Fruit fly (Drosophila melanogaster) Kc167 (cell line): ENCODE results near the gene ninaA.

Experiments used
- Myc ChIP-seq: fragments of >200 bp; optimal IDR thresholded peaks from 2 replicates; lab custom pipeline; 2017; ENCODE audit warnings: missing external identifiers
- Sin3A ChIP-seq: fragments of >200 bp; optimal IDR thresholded peaks from 2 replicates; lab custom pipeline; 2018; ENCODE audit warnings: missing external identifiers
- h ChIP-seq: fragments of >200 bp; optimal IDR thresholded peaks from 3 replicates; lab custom pipeline; 2018; ENCODE audit warnings: missing external identifiers
- insv ChIP-seq: fragments of >200 bp; optimal IDR thresholded peaks from 3 replicates; lab custom pipeline; 2018; ENCODE audit warnings: missing external identifiers
- psq ChIP-seq: fragments of >200 bp; optimal IDR thresholded peaks from 2 replicates; lab custom pipeline; 2017; ENCODE audit warnings: missing external identifiers
- ttk ChIP-seq: sonication (Bioruptor generic); optimal IDR thresholded peaks from 2 replicates; lab custom pipeline; 2017; ENCODE audit warnings: missing external identifiers

ninaA gene

DNA sequence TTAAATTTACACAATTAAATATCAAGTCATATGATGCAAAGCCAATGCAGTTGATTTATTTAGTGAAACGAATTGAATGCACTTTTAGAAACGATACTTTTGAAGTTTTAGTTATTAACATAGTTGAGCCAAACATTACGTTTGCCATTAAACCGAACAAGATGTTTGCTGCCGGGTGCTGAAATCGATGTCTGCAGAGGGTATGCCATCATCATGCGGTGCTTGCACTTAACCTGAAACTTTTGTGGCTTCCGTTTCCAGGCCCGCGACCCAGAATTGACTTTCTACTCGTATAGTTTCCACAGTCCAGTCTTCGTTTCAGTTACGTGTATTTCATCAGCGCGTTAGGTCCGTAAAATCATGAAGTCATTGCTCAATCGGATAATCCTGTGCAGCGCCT lies at the start of gene ninaA:
Gene ninaA (plus strand): TSS at position 301 of the 400 bp plus-strand sequence.
- TF ChIP-seq ttk (lab: Kevin White, UChicago) = no peak
- TF ChIP-seq Myc (lab: Kevin White, UChicago) = no peak
- TF ChIP-seq insv = no peak
- TF ChIP-seq psq (lab: Kevin White, UChicago) = no peak
- TF ChIP-seq Sin3A (lab: Kevin White, UChicago) = no peak
- no peak for TF ChIP-seq h (lab: Kevin White, UChicago)

DNA sequence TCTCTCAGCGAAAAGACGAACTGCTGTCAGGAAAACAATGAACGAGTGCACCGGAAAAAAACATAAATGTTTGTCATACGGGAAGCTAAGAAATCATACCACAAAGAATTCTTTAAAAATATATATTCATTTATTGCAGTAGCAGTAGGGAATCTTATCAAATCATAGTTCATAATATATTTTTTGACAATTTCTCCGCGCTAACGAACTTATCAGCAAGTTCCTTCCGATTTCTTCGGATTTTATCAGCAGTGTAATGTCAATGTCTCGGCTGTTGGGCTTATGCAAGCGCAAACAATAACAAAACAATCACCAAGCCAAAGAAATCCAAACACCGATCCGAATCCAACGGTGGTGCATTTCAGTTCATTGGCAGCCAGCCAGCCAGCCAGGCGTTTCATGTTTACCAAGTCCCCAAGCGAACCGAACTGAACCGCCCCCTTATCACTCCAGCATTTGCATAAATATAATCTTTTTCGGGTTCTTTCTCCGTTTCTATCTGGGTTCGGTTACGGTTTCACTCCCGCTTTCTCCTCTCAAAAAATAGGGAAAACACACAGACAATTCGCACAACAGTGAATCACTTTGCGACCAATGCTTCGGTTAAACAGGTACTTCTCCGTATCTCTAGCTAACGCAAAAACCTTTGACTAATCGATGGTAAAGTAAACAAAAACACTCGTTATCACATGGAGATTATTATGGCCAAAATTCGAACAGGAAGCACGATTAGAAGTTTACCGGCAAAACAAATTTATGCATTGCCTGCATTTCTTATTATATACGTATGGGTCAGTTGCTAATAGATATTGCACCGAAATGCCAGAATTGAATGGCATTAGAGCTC lies 49.4 kb upstream of the ninaA start:
- TF ChIP-seq Myc (lab: Kevin White, UChicago) = no peak
- TF ChIP-seq Sin3A (lab: Kevin White, UChicago) = no peak
- TF ChIP-seq psq (lab: Kevin White, UChicago) = no peak
- no peak for TF ChIP-seq ttk (lab: Kevin White, UChicago)
- TF ChIP-seq h (lab: Kevin White, UChicago) = no peak
- TF ChIP-seq insv = no peak

dm6 chr2L:837989-838388 lies 39.1 kb upstream of the ninaA start:
- TF ChIP-seq psq (lab: Kevin White, UChicago) = no peak
- no peak for TF ChIP-seq Sin3A (lab: Kevin White, UChicago)
- TF ChIP-seq insv = no peak
- no peak for TF ChIP-seq Myc (lab: Kevin White, UChicago)
- no peak for TF ChIP-seq ttk (lab: Kevin White, UChicago)
- no peak for TF ChIP-seq h (lab: Kevin White, UChicago)

DNA sequence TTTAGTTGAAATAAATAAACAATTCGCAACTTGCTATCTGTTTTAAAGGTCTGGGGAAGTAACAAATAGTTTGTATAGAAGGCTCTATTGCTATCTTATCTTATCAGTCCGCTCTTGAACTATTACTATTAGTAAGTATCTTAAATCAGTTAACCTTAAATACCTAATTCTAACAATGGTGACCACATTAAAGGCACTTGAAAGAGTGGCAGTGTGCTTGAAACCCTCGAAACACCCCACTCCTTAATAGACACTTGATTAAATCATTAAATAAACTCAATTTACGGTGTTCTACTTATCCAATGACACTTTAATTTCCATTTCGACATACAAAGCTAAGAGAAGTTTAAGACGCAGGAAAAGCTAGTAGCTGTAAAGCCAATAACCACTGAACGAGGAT lies 38.3 kb upstream of the ninaA start:
- TF ChIP-seq Sin3A (lab: Kevin White, UChicago) (no peak), ttk (lab: Kevin White, UChicago) (no peak), h (lab: Kevin White, UChicago) (no peak), psq (lab: Kevin White, UChicago) (no peak), insv (no peak), Myc (lab: Kevin White, UChicago) (no peak)

DNA sequence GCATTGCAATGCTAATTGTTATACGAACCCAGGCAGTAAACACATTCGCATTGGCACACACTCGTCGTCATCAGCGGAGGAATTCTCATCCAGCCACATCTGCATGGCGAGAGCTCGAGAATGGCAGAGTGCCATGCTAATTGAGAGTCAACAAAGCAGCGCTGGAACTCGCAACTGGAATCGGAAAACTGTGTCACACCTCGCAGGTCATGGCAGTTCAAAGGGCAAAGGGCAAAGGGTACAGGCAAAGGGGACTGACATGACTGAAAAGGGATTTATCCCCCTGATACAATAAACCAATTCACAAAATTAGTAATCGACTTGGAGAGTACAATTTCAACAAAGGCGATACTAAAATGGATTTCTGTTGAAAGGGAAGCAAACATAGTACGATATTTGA lies 37.1 kb upstream of the ninaA start:
- TF ChIP-seq insv (no peak), ttk (lab: Kevin White, UChicago) (no peak), Sin3A (lab: Kevin White, UChicago) (no peak), h (lab: Kevin White, UChicago) (no peak), Myc (lab: Kevin White, UChicago) (no peak), psq (lab: Kevin White, UChicago) (no peak)

dm6 chr2L:840716-841115 lies 36.4 kb upstream of the ninaA start:
- TF ChIP-seq ttk (lab: Kevin White, UChicago) (no peak), h (lab: Kevin White, UChicago) (no peak), insv (no peak), Myc (lab: Kevin White, UChicago) (no peak), psq (lab: Kevin White, UChicago) (no peak), Sin3A (lab: Kevin White, UChicago) (no peak)

DNA sequence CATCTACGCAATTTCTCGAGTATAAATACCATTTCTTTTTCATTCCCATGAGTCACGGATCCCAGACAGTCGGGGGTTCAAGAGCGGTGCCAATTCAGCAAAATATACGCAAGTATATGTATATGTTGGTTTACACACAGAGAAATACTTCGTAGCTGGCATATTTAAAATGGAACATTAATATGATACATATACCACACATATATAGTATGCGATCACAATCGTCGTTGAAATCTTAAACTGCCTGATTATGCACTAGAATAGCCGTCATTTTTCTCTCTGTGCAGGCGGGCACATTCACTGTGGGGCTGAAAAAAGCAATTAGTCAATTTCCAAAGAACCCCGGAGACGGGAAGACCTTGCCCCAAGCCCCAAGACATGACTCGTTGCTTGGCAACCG lies 35.4 kb upstream of the ninaA start:
- no peak for TF ChIP-seq psq (lab: Kevin White, UChicago)
- TF ChIP-seq Sin3A (lab: Kevin White, UChicago) = no peak
- TF ChIP-seq ttk (lab: Kevin White, UChicago) = no peak
- no peak for TF ChIP-seq Myc (lab: Kevin White, UChicago)
- no peak for TF ChIP-seq insv
- TF ChIP-seq h (lab: Kevin White, UChicago) = no peak

DNA sequence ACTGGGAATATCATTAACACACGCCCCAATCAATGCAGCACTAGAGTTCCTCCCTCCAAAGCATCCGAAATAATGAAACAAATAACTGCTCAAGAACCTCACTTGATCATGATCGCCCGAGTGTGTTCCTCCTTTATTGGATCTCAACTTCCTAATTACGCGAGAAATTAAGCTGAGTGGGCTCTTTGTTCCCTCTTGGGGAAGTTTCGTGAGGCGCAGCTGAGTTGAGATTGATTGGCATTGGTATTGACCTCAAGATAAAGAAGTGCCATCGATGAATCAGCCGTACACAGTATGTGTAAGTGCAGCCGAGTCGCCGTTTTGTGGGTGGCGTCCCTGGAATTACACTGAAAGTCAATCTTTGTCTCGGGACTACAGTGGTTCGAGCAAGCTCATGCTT lies 34.2 kb upstream of the ninaA start:
- TF ChIP-seq Sin3A (lab: Kevin White, UChicago) (no peak), Myc (lab: Kevin White, UChicago) (no peak), psq (lab: Kevin White, UChicago) (no peak), insv (no peak), ttk (lab: Kevin White, UChicago) (no peak), h (lab: Kevin White, UChicago) (no peak)

DNA sequence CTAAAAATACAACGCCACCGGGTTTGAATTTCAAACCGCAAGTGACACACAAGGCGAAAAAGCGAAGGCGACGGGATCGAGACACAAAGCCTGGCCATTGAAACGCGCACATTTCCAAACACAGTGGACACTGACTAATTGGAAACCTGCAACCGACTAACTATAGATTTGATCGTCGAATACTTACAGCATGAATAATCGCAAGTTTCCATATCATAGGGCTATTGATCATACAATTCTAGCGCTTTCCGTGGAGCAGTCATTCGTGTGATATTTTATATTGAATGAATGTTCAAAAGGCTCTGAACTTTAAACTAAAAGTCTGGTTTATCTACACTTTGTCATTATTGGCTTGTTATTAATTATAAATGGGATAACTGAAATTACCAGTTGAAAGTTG lies 33.8 kb upstream of the ninaA start:
- no peak for TF ChIP-seq h (lab: Kevin White, UChicago)
- TF ChIP-seq Sin3A (lab: Kevin White, UChicago) = no peak
- TF ChIP-seq Myc (lab: Kevin White, UChicago) = no peak
- TF ChIP-seq insv = no peak
- TF ChIP-seq ttk (lab: Kevin White, UChicago) = no peak
- no peak for TF ChIP-seq psq (lab: Kevin White, UChicago)

dm6 chr2L:843850-844791 lies 33.0 kb upstream of the ninaA start:
- TF ChIP-seq ttk (lab: Kevin White, UChicago) (no peak), psq (lab: Kevin White, UChicago) (no peak)

- TF ChIP-seq h (lab: Kevin White, UChicago) = no peak
- no peak for TF ChIP-seq Myc (lab: Kevin White, UChicago)
- no peak for TF ChIP-seq insv
- TF ChIP-seq psq (lab: Kevin White, UChicago) = no peak
- no peak for TF ChIP-seq ttk (lab: Kevin White, UChicago)
- no peak for TF ChIP-seq Sin3A (lab: Kevin White, UChicago)
These were observed 31.6 kb upstream of the ninaA start for dm6 chr2L:845341-846004.
